Fruit fly (Drosophila melanogaster) whole organism, embryonic: ENCODE results near the gene CG17329.

ENCODE experiments used
- Atf-2 ChIP-seq: fragments of 200-800 bp; sonication (Bioruptor generic); optimal IDR thresholded peaks from 2 replicates; lab custom pipeline; 2016; ENCODE audit warnings: missing biosample characterization, missing genetic modification characterization
- CG10209 ChIP-seq: fragments of 200-800 bp; sonication (Bioruptor generic); optimal IDR thresholded peaks from 3 replicates; lab custom pipeline; 2017; ENCODE audit warnings: missing biosample characterization, mild to moderate bottlenecking, missing genetic modification characterization, missing genetic modification reagents
- CG10274 ChIP-seq: fragments of 200-800 bp; sonication (Bioruptor generic); optimal IDR thresholded peaks from 3 replicates; lab custom pipeline; 2017; ENCODE audit warnings: missing biosample characterization, mild to moderate bottlenecking, missing genetic modification characterization
- CG10543 ChIP-seq: fragments of 200-800 bp; sonication (Bioruptor generic); optimal IDR thresholded peaks from 3 replicates; lab custom pipeline; 2017; ENCODE audit warnings: missing biosample characterization, mild to moderate bottlenecking, missing genetic modification characterization, moderate library complexity
- CG10979 ChIP-seq: fragments of 200-800 bp; sonication (Bioruptor generic); optimal IDR thresholded peaks from 2 replicates; lab custom pipeline; 2018; ENCODE audit warnings: missing biosample characterization, mild to moderate bottlenecking, missing genetic modification characterization, moderate library complexity
- CG12071 ChIP-seq: fragments of 200-800 bp; sonication (Bioruptor generic); optimal IDR thresholded peaks from 3 replicates; lab custom pipeline; 2018; ENCODE audit warnings: missing biosample characterization, mild to moderate bottlenecking, missing genetic modification characterization
- CG1602 ChIP-seq: fragments of 200-800 bp; sonication (Bioruptor generic); optimal IDR thresholded peaks from 3 replicates; lab custom pipeline; 2016; ENCODE audit warnings: missing biosample characterization, missing genetic modification characterization
- CG16863 ChIP-seq: fragments of 200-800 bp; sonication (Bioruptor generic); optimal IDR thresholded peaks from 3 replicates; lab custom pipeline; 2016; ENCODE audit warnings: missing biosample characterization, missing genetic modification characterization
- CG17568 ChIP-seq: fragments of 200-800 bp; sonication (Bioruptor generic); optimal IDR thresholded peaks from 2 replicates; lab custom pipeline; 2018; ENCODE audit warnings: missing biosample characterization, mild to moderate bottlenecking, missing genetic modification characterization, moderate library complexity
- CG1832 ChIP-seq: fragments of 200-800 bp; sonication (Bioruptor generic); optimal IDR thresholded peaks from 2 replicates; lab custom pipeline; 2017; ENCODE audit warnings: missing biosample characterization, mild to moderate bottlenecking, missing genetic modification characterization, inconsistent platforms
- CG2712 ChIP-seq: fragments of 200-800 bp; optimal IDR thresholded peaks from 3 replicates; lab custom pipeline; 2019; ENCODE audit warnings: missing biosample characterization, mild to moderate bottlenecking, missing genetic modification characterization, moderate library complexity
- CG4328 ChIP-seq: fragments of 200-800 bp; sonication (Bioruptor generic); optimal IDR thresholded peaks from 3 replicates; lab custom pipeline; 2017; ENCODE audit warnings: missing biosample characterization, missing genetic modification reagents, missing genetic modification characterization
- CG4617 ChIP-seq: fragments of 200-800 bp; sonication (Bioruptor generic); optimal IDR thresholded peaks from 3 replicates; lab custom pipeline; 2016; ENCODE audit warnings: missing biosample characterization, missing genetic modification characterization, borderline replicate concordance
- CG5180 ChIP-seq: fragments of 200-800 bp; sonication (Bioruptor generic); optimal IDR thresholded peaks from 3 replicates; lab custom pipeline; 2017; ENCODE audit warnings: missing biosample characterization, missing genetic modification characterization, mild to moderate bottlenecking, moderate library complexity, missing genetic modification reagents
- CG6175 ChIP-seq: fragments of 200-800 bp; sonication (Bioruptor generic); IDR thresholded peaks from 3 replicates; pipeline ENCODE4 v1.3.6; 2022; ENCODE audit warnings: missing biosample characterization, missing genetic modification characterization
- CG6683 ChIP-seq: fragments of 200-800 bp; sonication (Bioruptor generic); optimal IDR thresholded peaks from 2 replicates; lab custom pipeline; 2017; ENCODE audit warnings: missing biosample characterization, mild to moderate bottlenecking, missing genetic modification characterization, missing genetic modification reagents
- CG6854 ChIP-seq: fragments of 200-800 bp; sonication (Bioruptor generic); optimal IDR thresholded peaks from 3 replicates; lab custom pipeline; 2017; ENCODE audit warnings: missing biosample characterization, mild to moderate bottlenecking, missing genetic modification characterization
- CG7271 ChIP-seq: fragments of 200-800 bp; sonication (Bioruptor generic); optimal IDR thresholded peaks from 2 replicates; lab custom pipeline; 2018; ENCODE audit warnings: missing biosample characterization, mild to moderate bottlenecking, missing genetic modification characterization, moderate library complexity
- CG8359 ChIP-seq: fragments of 200-800 bp; sonication (Bioruptor generic); optimal IDR thresholded peaks from 2 replicates; lab custom pipeline; 2017; ENCODE audit warnings: missing biosample characterization, mild to moderate bottlenecking, missing genetic modification characterization, borderline replicate concordance
- CG8944 ChIP-seq: fragments of 200-800 bp; sonication (Bioruptor generic); optimal IDR thresholded peaks from 3 replicates; lab custom pipeline; 2016; ENCODE audit warnings: missing biosample characterization, missing genetic modification characterization
- CTCF ChIP-seq: fragments of 200-800 bp; sonication (Bioruptor generic); optimal IDR thresholded peaks from 2 replicates; lab custom pipeline; 2017; ENCODE audit warnings: missing biosample characterization, mild to moderate bottlenecking, missing genetic modification characterization, moderate library complexity
- Gug ChIP-seq: fragments of 200-800 bp; sonication (Bioruptor generic); IDR thresholded peaks from 4 replicates; pipeline ENCODE4 v1.3.6; 2022; ENCODE audit warnings: missing biosample characterization, missing genetic modification characterization
- HLH3B ChIP-seq: fragments of 200-800 bp; sonication (Bioruptor generic); IDR thresholded peaks from 2 replicates; pipeline ENCODE4 v1.3.6; 2022; ENCODE audit warnings: missing biosample characterization, missing genetic modification characterization
- Hmr ChIP-seq: fragments of 200-800 bp; sonication (Bioruptor generic); optimal IDR thresholded peaks from 3 replicates; lab custom pipeline; 2017; ENCODE audit warnings: mild to moderate bottlenecking, missing biosample characterization, missing genetic modification reagents, missing genetic modification characterization
- Jarid2 ChIP-seq: fragments of 200-800 bp; sonication (Bioruptor generic); optimal IDR thresholded peaks from 3 replicates; lab custom pipeline; 2017; ENCODE audit warnings: mild to moderate bottlenecking, missing biosample characterization, missing genetic modification reagents, missing genetic modification characterization
- MESR4 ChIP-seq: fragments of 200-800 bp; sonication (Bioruptor generic); optimal IDR thresholded peaks from 2 replicates; lab custom pipeline; 2018; ENCODE audit warnings: missing biosample characterization, mild to moderate bottlenecking, missing genetic modification characterization, moderate library complexity
- Meics ChIP-seq: fragments of 200-800 bp; sonication (Bioruptor generic); optimal IDR thresholded peaks from 2 replicates; lab custom pipeline; 2017; ENCODE audit warnings: missing biosample characterization, mild to moderate bottlenecking, missing genetic modification characterization
- Mes4 ChIP-seq: fragments of 200-800 bp; sonication (Bioruptor generic); optimal IDR thresholded peaks from 2 replicates; lab custom pipeline; 2016; ENCODE audit warnings: missing biosample characterization, missing genetic modification characterization
- NFAT ChIP-seq: fragments of 200-800 bp; sonication (Bioruptor generic); IDR thresholded peaks from 2 replicates; pipeline ENCODE4 v1.3.6; 2022; ENCODE audit warnings: missing biosample characterization, missing genetic modification characterization
- Rx ChIP-seq: fragments of 200-800 bp; sonication (Bioruptor generic); IDR thresholded peaks from 2 replicates; pipeline ENCODE4 v1.3.6; 2022; ENCODE audit warnings: missing biosample characterization, missing genetic modification characterization
- Six4 ChIP-seq: fragments of 200-800 bp; sonication (Bioruptor generic); optimal IDR thresholded peaks from 2 replicates; lab custom pipeline; 2016; ENCODE audit warnings: missing biosample characterization, missing genetic modification characterization
- Spps ChIP-seq: fragments of 200-800 bp; sonication (Bioruptor generic); optimal IDR thresholded peaks from 2 replicates; lab custom pipeline; 2018; ENCODE audit warnings: missing biosample characterization, mild to moderate bottlenecking, missing genetic modification characterization
- TFAM ChIP-seq: fragments of 200-800 bp; sonication (Bioruptor generic); optimal IDR thresholded peaks from 2 replicates; lab custom pipeline; 2017; ENCODE audit warnings: missing biosample characterization, missing genetic modification characterization, inconsistent platforms
- ab ChIP-seq: fragments of 200-800 bp; sonication (Bioruptor generic); optimal IDR thresholded peaks from 2 replicates; lab custom pipeline; 2016; ENCODE audit warnings: missing biosample characterization, missing genetic modification characterization
- ase ChIP-seq: fragments of 200-800 bp; sonication (Bioruptor generic); IDR thresholded peaks from 3 replicates; pipeline ENCODE4 v1.3.6; 2022; ENCODE audit warnings: missing biosample characterization, missing genetic modification characterization
- bcd ChIP-seq: fragments of 200-800 bp; sonication (Bioruptor generic); optimal IDR thresholded peaks from 2 replicates; lab custom pipeline; 2017; ENCODE audit warnings: missing biosample characterization, mild to moderate bottlenecking, missing genetic modification characterization
- chm ChIP-seq: fragments of 200-800 bp; sonication (Bioruptor generic); IDR thresholded peaks from 2 replicates; pipeline ENCODE4 v1.3.6; 2022; ENCODE audit warnings: missing biosample characterization, missing genetic modification characterization
- chn ChIP-seq: fragments of 200-800 bp; sonication (Bioruptor generic); optimal IDR thresholded peaks from 2 replicates; lab custom pipeline; 2016; ENCODE audit warnings: missing biosample characterization, missing genetic modification characterization
- crol ChIP-seq: fragments of 200-800 bp; sonication (Bioruptor generic); IDR thresholded peaks from 2 replicates; pipeline ENCODE4 v1.3.6; 2022; ENCODE audit warnings: missing biosample characterization, missing genetic modification characterization
- dpn ChIP-seq, 2 experiments: fragments of 200-800 bp; sonication (Bioruptor generic); optimal IDR thresholded peaks; 3 replicates each; lab custom pipeline; 2016; ENCODE audit warnings: missing biosample characterization in 2 of 2, missing genetic modification characterization in 2 of 2
- gcm2 ChIP-seq: fragments of 200-800 bp; sonication (Bioruptor generic); optimal IDR thresholded peaks from 2 replicates; lab custom pipeline; 2016; ENCODE audit warnings: missing biosample characterization, missing genetic modification characterization
- jing ChIP-seq: fragments of 200-800 bp; sonication (Bioruptor generic); optimal IDR thresholded peaks from 2 replicates; lab custom pipeline; 2018; ENCODE audit warnings: missing biosample characterization, mild to moderate bottlenecking, missing genetic modification characterization
- lilli ChIP-seq: fragments of 200-800 bp; sonication (Bioruptor generic); optimal IDR thresholded peaks from 3 replicates; lab custom pipeline; 2016; ENCODE audit warnings: missing biosample characterization, missing genetic modification characterization
- nau ChIP-seq: fragments of 200-800 bp; sonication (Bioruptor generic); optimal IDR thresholded peaks from 3 replicates; lab custom pipeline; 2017; ENCODE audit warnings: missing biosample characterization, mild to moderate bottlenecking, missing genetic modification characterization, missing genetic modification reagents
- nmo ChIP-seq: fragments of 200-800 bp; sonication (Bioruptor generic); optimal IDR thresholded peaks from 2 replicates; lab custom pipeline; 2018; ENCODE audit warnings: missing biosample characterization, mild to moderate bottlenecking, missing genetic modification characterization, moderate library complexity
- salm ChIP-seq: fragments of 200-800 bp; sonication (Bioruptor generic); optimal IDR thresholded peaks from 2 replicates; lab custom pipeline; 2018; ENCODE audit warnings: missing biosample characterization, mild to moderate bottlenecking, missing genetic modification characterization
- sens ChIP-seq: fragments of 200-800 bp; sonication (Bioruptor generic); peaks from one replicate; lab custom pipeline; 2016; ENCODE audit warnings: missing biosample characterization, missing genetic modification characterization
- sug ChIP-seq: fragments of 200-800 bp; optimal IDR thresholded peaks from 2 replicates; lab custom pipeline; 2019; ENCODE audit warnings: missing biosample characterization, mild to moderate bottlenecking, missing genetic modification characterization, moderate library complexity
- unc-4 ChIP-seq: fragments of 200-800 bp; sonication (Bioruptor generic); IDR thresholded peaks from 2 replicates; pipeline ENCODE4 v1.3.6; 2022; ENCODE audit warnings: missing biosample characterization, missing genetic modification characterization; ENCODE audit not compliant: partially characterized antibody

Gene CG17329

dm6 chr2L:16269232-16270134 lies 21.6 kb upstream of the CG17329 start (continued):
- no peak for TF ChIP-seq jing (GFP tag; lab: Kevin White, UChicago)
- no peak for TF ChIP-seq dpn (GFP tag; optimal IDR thresholded peaks at IDR 0.05; lab: Kevin White, UChicago)
- TF ChIP-seq unc-4 (GFP tag; lab: Robert Waterston, UW) = no peak
- peak; percentile 96 for TF ChIP-seq CG10543 (GFP tag; lab: Kevin White, UChicago)
- TF ChIP-seq chn (GFP tag; lab: Kevin White, UChicago) = peak; percentile 28
- no peak for TF ChIP-seq ase
- TF ChIP-seq CG4328 (GFP tag; lab: Kevin White, UChicago) = peak; percentile 93
- peak; percentile 78 for TF ChIP-seq sug (tag; lab: Kevin White, UChicago)
- TF ChIP-seq CG1602 (GFP tag; lab: Kevin White, UChicago) = no peak
- no peak for TF ChIP-seq Gug (GFP tag; lab: Robert Waterston, UW)
- TF ChIP-seq CG6854 = peak; percentile 96
- TF ChIP-seq salm = peak; percentile 28
- TF ChIP-seq CG4617 (GFP tag; lab: Kevin White, UChicago) = no peak
- peak; percentile 21 for TF ChIP-seq Six4 (GFP tag; lab: Kevin White, UChicago)
- peak; percentile 76 for TF ChIP-seq Jarid2 (GFP tag; lab: Kevin White, UChicago)
- TF ChIP-seq Spps = no peak
- peak; percentile 43 for TF ChIP-seq CG7271
- peak; percentile 51 for TF ChIP-seq CTCF (GFP tag; lab: Kevin White, UChicago)
- TF ChIP-seq Meics (GFP tag; lab: Kevin White, UChicago) = peak; percentile 91
- TF ChIP-seq Mes4 (GFP tag; lab: Kevin White, UChicago) = peak; percentile 59
- TF ChIP-seq CG6175 (GFP tag; lab: Robert Waterston, UW) = no peak
- peak; percentile 56 for TF ChIP-seq bcd (GFP tag; lab: Kevin White, UChicago)
- TF ChIP-seq CG10209 = peak; percentile 41
- TF ChIP-seq ab = peak; percentile 22
- no peak for TF ChIP-seq nmo
- no peak for TF ChIP-seq Rx (GFP tag; lab: Robert Waterston, UW)
- TF ChIP-seq TFAM (GFP tag; lab: Kevin White, UChicago) = peak; percentile 38
- TF ChIP-seq nau (GFP tag; lab: Kevin White, UChicago) = peak; percentile 93
- peak; percentile 47 for TF ChIP-seq CG8359 (GFP tag; lab: Kevin White, UChicago)
- peak; percentile 68 for TF ChIP-seq CG10274 (GFP tag; lab: Kevin White, UChicago)
- no peak for TF ChIP-seq Atf-2 (GFP tag; lab: Kevin White, UChicago)
- TF ChIP-seq Hmr (GFP tag; lab: Kevin White, UChicago) = peak; percentile 92
- peak; percentile 53 for TF ChIP-seq CG2712 (tag; lab: Kevin White, UChicago)
- TF ChIP-seq MESR4 (GFP tag; lab: Kevin White, UChicago) = no peak
- no peak for TF ChIP-seq HLH3B
- no peak for TF ChIP-seq CG8944 (GFP tag; lab: Kevin White, UChicago)
- peak; percentile 94 for TF ChIP-seq CG17568
- TF ChIP-seq gcm2 = peak; percentile 16
- TF ChIP-seq CG12071 (GFP tag; lab: Kevin White, UChicago) = peak; percentile 92
- no peak for TF ChIP-seq crol (GFP tag; lab: Robert Waterston, UW)
- peak; percentile 84 for TF ChIP-seq sens
- TF ChIP-seq CG5180 (GFP tag; lab: Kevin White, UChicago) = peak; percentile 98
- peak; percentile 23 for TF ChIP-seq lilli (GFP tag; lab: Kevin White, UChicago)
- peak; percentile 28 for TF ChIP-seq CG16863
- peak; percentile 87 for TF ChIP-seq CG6683 (GFP tag; lab: Kevin White, UChicago)
- peak; percentile 36 for TF ChIP-seq CG10979 (tag; lab: Kevin White, UChicago)
- TF ChIP-seq NFAT (GFP tag; lab: Robert Waterston, UW) = no peak
- TF ChIP-seq chm (GFP tag; lab: Robert Waterston, UW) = no peak
- TF ChIP-seq CG1832 = peak; percentile 79
